Worm (Caenorhabditis elegans): ENCODE measurements around the gene F38B6.8.

Gene F38B6.8

DNA sequence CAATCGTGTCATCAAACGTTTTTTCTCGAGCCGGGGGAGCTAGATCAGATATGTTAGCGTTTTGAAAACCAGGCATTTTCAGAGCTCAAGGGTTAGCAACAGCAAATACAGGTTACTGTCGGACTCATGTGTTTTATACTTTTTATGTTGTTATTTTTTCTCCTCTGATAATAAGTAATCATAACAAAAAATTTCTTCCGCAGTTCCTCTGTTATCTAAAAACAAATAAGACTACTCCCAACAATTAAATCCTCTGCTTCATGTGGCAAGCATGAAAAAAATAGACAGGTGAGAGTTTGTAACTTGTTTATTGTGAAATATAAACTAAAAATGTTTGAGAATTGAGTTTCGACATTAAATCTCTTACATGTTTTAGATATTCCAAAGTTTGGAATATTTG, 36.0 kb upstream of the F38B6.8 start, which contains the start of gene smf-2:
smf-2 (minus strand) TSS at position 101 of the 400 bp plus-strand sequence.
- TF ChIP-seq unc-62 (GFP tag; optimal IDR thresholded peaks at IDR 0.05): no peak
- no peak for TF ChIP-seq let-526 (GFP tag; IDR thresholded peaks at IDR 0.05)

DNA sequence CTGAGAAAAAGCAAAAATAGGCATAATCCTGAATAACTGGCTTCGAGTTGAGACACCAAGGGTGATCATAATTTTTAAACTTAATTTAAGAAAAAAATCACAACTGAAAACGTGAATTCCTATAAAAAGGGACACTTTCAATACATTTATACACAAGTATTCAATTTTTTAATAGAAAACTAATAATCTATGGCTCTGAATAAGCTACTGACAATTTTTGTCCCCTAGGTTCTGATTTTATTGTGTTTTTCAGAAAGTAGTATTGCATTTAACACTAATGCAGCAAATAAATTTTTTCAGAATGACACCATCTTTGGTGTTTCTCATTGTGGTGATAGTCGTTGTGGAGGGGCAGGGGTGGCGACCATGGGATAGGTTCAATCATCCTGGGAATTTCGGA, 30.7 kb upstream of the F38B6.8 start, which contains the start of gene nas-11:
nas-11 (plus strand) TSS at position 301 of the 400 bp plus-strand sequence.
- TF ChIP-seq snpc-3.4 (tag; optimal IDR thresholded peaks at IDR 0.05) (no peak), ekl-4 (GFP tag; IDR thresholded peaks at IDR 0.05) (no peak), ztf-18 (tag; optimal IDR thresholded peaks at IDR 0.05) (no peak), sptf-2 (GFP tag; optimal IDR thresholded peaks at IDR 0.05) (no peak), madf-10 (tag; optimal IDR thresholded peaks at IDR 0.05) (no peak), ztf-28 (GFP tag; IDR thresholded peaks at IDR 0.05) (no peak), F57A8.1 (GFP tag; optimal IDR thresholded peaks at IDR 0.05) (no peak), F22D6.2 (tag; optimal IDR thresholded peaks at IDR 0.05) (no peak), nhr-90 (tag; optimal IDR thresholded peaks at IDR 0.05) (no peak), B0336.3 (GFP tag; IDR thresholded peaks at IDR 0.05) (no peak), cebp-1 (GFP tag; IDR thresholded peaks at IDR 0.05) (no peak), cebp-1 (tag; optimal IDR thresholded peaks at IDR 0.05) (no peak), hlh-12 (tag; optimal IDR thresholded peaks at IDR 0.05) (no peak), F37B4.10 (GFP tag; IDR thresholded peaks at IDR 0.05) (no peak), T07F8.4 (tag; optimal IDR thresholded peaks at IDR 0.05) (no peak), him-1 (tag; optimal IDR thresholded peaks at IDR 0.05) (no peak), egl-18 (GFP tag; IDR thresholded peaks at IDR 0.05) (no peak), ets-4 (GFP tag; optimal IDR thresholded peaks at IDR 0.05) (no peak), pbrm-1 (GFP tag; IDR thresholded peaks at IDR 0.05) (no peak), ama-1 (optimal IDR thresholded peaks at IDR 0.05) (no peak), ama-1 (GFP tag; optimal IDR thresholded peaks at IDR 0.05) (no peak), lsl-1 (GFP tag; optimal IDR thresholded peaks at IDR 0.05) (no peak)

DNA sequence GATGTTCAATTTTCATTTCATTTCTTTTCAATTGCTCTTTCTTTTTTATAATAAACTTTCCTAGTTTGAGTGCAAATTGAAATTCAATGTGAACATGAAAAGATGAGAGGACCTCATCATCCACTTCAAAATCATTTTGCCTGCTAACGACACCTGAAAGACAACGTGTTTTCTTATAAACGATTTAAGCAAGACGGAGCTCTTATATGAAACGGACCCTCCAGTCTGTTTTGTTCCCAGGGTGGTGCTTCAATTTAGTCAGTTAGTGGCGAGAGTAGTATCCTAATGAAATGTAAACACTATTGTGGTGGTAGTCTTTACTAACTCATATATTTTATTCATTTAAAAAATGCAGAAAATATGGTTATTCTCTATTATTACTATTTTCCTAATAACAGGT, 26.7 kb upstream of the F38B6.8 start, which contains the start of gene acr-3:
acr-3 (plus strand) TSS at position 301 of the 400 bp plus-strand sequence.
- no peak for TF ChIP-seq ztf-25 (GFP tag; IDR thresholded peaks at IDR 0.05)
- TF ChIP-seq dpl-1 (GFP tag; optimal IDR thresholded peaks at IDR 0.05): no peak
- TF ChIP-seq madf-3 (GFP tag; IDR thresholded peaks at IDR 0.05): no peak
- no peak for TF ChIP-seq dpff-1 (tag; optimal IDR thresholded peaks at IDR 0.05)
- TF ChIP-seq ceh-79 (tag; optimal IDR thresholded peaks at IDR 0.05): no peak
- TF ChIP-seq let-607 (tag; optimal IDR thresholded peaks at IDR 0.05): no peak
- no peak for TF ChIP-seq egl-44 (GFP tag; IDR thresholded peaks at IDR 0.05)
- no peak for TF ChIP-seq egrh-3 (GFP tag; IDR thresholded peaks at IDR 0.05)
- TF ChIP-seq ekl-4 (GFP tag; IDR thresholded peaks at IDR 0.05): no peak
- TF ChIP-seq madf-6 (GFP tag; IDR thresholded peaks at IDR 0.05): no peak
- TF ChIP-seq K11D2.4 (GFP tag; IDR thresholded peaks at IDR 0.05): no peak
- TF ChIP-seq unc-62 (GFP tag; optimal IDR thresholded peaks at IDR 0.05): no peak
- TF ChIP-seq F23B12.7 (tag; optimal IDR thresholded peaks at IDR 0.05; ENCODE audit: insufficient read depth): no peak
- no peak for TF ChIP-seq lsl-1 (GFP tag; optimal IDR thresholded peaks at IDR 0.05)
- TF ChIP-seq Y56A3A.18 (GFP tag; IDR thresholded peaks at IDR 0.05): no peak
- TF ChIP-seq somi-1 (GFP tag; optimal IDR thresholded peaks at IDR 0.05): no peak
- no peak for TF ChIP-seq repo-1 (tag; optimal IDR thresholded peaks at IDR 0.05)
- TF ChIP-seq B0035.1 (tag; optimal IDR thresholded peaks at IDR 0.05): no peak
- no peak for TF ChIP-seq atf-7 (tag; optimal IDR thresholded peaks at IDR 0.05)
- TF ChIP-seq B0019.2 (GFP tag; conservative IDR thresholded peaks at IDR 0.05): no peak

All from whole organism, young adult.